Fruit fly (Drosophila melanogaster): ENCODE measurements around the gene CG8419.

DNA sequence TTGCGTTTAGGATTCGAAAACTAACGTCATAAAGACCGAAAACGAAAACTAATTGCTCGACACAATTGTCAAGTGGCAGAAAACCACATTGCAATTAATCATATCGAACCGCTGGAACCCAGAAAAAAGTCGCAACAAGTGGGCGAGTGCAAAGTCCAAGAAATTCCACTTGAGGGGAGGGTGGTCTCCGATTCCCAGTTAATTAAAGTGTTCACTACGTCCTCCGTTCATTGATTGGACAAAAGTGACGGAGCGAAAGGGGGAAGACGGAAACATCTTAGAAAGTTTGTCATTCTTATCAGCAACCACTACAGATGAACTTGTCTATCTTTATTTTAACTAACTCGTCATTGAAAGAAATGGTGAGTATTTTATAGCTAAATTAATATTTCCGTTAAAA lies 3.4 kb upstream of the CG8419 start:
- TF ChIP-seq CG12768 (GFP tag; optimal IDR thresholded peaks at IDR 0.05), result peak; percentile 91
- no peak for TF ChIP-seq CG1620 (GFP tag; optimal IDR thresholded peaks at IDR 0.05)
- no peak for TF ChIP-seq CG14711 (tag; optimal IDR thresholded peaks at IDR 0.05)
- TF ChIP-seq Mnt (GFP tag; optimal IDR thresholded peaks at IDR 0.05), result no peak
- no peak for TF ChIP-seq CG5204 (GFP tag; optimal IDR thresholded peaks at IDR 0.05)
- TF ChIP-seq kay (GFP tag; ENCODE audit: borderline replicate concordance), result no peak
- TF ChIP-seq CG11617 (GFP tag; optimal IDR thresholded peaks at IDR 0.05), result no peak
